Fruit fly (Drosophila melanogaster) whole organism: ENCODE measurements around the gene CG34140.

ENCODE experiments used
- CG8478 ChIP-seq: fragments of >200 bp; optimal IDR thresholded peaks from 2 replicates; lab custom pipeline; 2018; ENCODE audit warnings: inconsistent platforms
- Dll ChIP-seq: fragments of >200 bp; optimal IDR thresholded peaks from 2 replicates; lab custom pipeline; 2017
- EcR ChIP-seq, 2 experiments: fragments of >200 bp; optimal IDR thresholded peaks; 2 replicates each; lab custom pipeline; 2017; ENCODE audit warnings: missing biosample characterization in 2 of 2, missing genetic modification characterization in 2 of 2, missing genetic modification reagents in 2 of 2
- pan ChIP-seq: fragments of >200 bp; optimal IDR thresholded peaks from 2 replicates; lab custom pipeline; 2017
- psq ChIP-seq: fragments of >200 bp; optimal IDR thresholded peaks from 2 replicates; lab custom pipeline; 2017
- usp ChIP-seq: fragments of >200 bp; optimal IDR thresholded peaks from 2 replicates; lab custom pipeline; 2017; ENCODE audit warnings: missing biosample characterization, missing genetic modification characterization, mixed read lengths

DNA sequence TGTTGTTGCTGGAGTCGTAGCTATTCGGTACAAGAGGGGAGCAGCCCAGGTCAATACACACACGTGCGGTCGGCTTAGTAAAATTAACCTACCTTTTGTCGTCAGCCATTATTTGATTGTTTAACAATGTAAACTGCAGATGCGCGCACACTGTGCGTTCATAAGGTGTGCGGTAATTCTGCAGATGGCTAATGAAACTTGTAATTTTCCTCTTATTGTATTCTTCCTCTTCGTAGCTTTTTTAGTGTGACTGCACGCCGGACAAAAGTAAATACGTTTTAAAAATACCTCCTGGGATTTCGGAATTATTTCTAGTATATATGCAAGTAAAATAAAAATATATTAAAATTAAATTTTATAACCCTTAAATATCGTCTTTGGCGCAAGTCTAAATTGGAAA is 27.0 kb upstream of the CG34140 start, which contains the start of gene Prp4k:
- TF ChIP-seq CG8478 (lab: Kevin White, UChicago) (no peak), pan (lab: Kevin White, UChicago) (no peak), psq (lab: Kevin White, UChicago) (no peak), Dll (lab: Kevin White, UChicago) (no peak), EcR (GFP tag; optimal IDR thresholded peaks at IDR 0.05; lab: Kevin White, UChicago) (no peak), usp (no peak)
